Worm (Caenorhabditis elegans) whole organism, mixed stage, embryonic: Measurements from ENCODE around the gene glb-3.

ENCODE experiments used
- M03D4.4 ChIP-seq: sonication (generic microtip); optimal IDR thresholded peaks from 2 replicates; lab custom pipeline; 2017; ENCODE audit warnings: mild to moderate bottlenecking, missing genetic modification characterization, missing compliant biosample characterization
- blmp-1 ChIP-seq: fragments of 150-350 bp; optimal IDR thresholded peaks from 2 replicates; lab custom pipeline; 2014; ENCODE audit warnings: missing biosample characterization, missing genetic modification characterization
- ceh-43 ChIP-seq: fragments of 200-800 bp; sonication (Bioruptor generic); optimal IDR thresholded peaks from 2 replicates; lab custom pipeline; 2018; ENCODE audit warnings: mild to moderate bottlenecking, missing genetic modification characterization, moderate library complexity, missing compliant biosample characterization
- ceh-83 ChIP-seq: fragments of 200-800 bp; sonication (Bioruptor generic); optimal IDR thresholded peaks from 2 replicates; lab custom pipeline; 2018; ENCODE audit warnings: mild to moderate bottlenecking, missing genetic modification characterization, missing compliant biosample characterization
- ces-1 ChIP-seq: fragments of 150-350 bp; optimal IDR thresholded peaks from 2 replicates; lab custom pipeline; 2014; ENCODE audit warnings: missing biosample characterization, missing genetic modification reagents, missing genetic modification characterization
- cnd-1 ChIP-seq: fragments of 200-800 bp; sonication (Bioruptor generic); optimal IDR thresholded peaks from 2 replicates; lab custom pipeline; 2018; ENCODE audit warnings: mild to moderate bottlenecking, missing genetic modification characterization, missing compliant biosample characterization
- drap-1 ChIP-seq: fragments of 200-800 bp; sonication (Bioruptor generic); optimal IDR thresholded peaks from 3 replicates; lab custom pipeline; 2018; ENCODE audit warnings: mild to moderate bottlenecking, missing genetic modification characterization, missing compliant biosample characterization
- elt-1 ChIP-seq: sonication (generic microtip); optimal IDR thresholded peaks from 2 replicates; lab custom pipeline; 2017; ENCODE audit warnings: missing genetic modification characterization, mild to moderate bottlenecking, missing compliant biosample characterization, antibody characterized with exemption, moderate library complexity, borderline replicate concordance; ENCODE audit not compliant: insufficient read depth
- elt-3 ChIP-seq: fragments of 150-350 bp; optimal IDR thresholded peaks from 2 replicates; lab custom pipeline; 2014; ENCODE audit warnings: missing biosample characterization, missing genetic modification characterization
- flh-1 ChIP-seq: fragments of 200-800 bp; sonication (Bioruptor generic); optimal IDR thresholded peaks from 2 replicates; lab custom pipeline; 2018; ENCODE audit warnings: mild to moderate bottlenecking, missing genetic modification characterization, moderate library complexity, missing compliant biosample characterization
- ham-2 ChIP-seq: fragments of 200-800 bp; sonication (Bioruptor generic); optimal IDR thresholded peaks from 2 replicates; lab custom pipeline; 2018; ENCODE audit warnings: mild to moderate bottlenecking, missing genetic modification characterization, missing compliant biosample characterization
- hlh-1 ChIP-seq: fragments of 150-350 bp; optimal IDR thresholded peaks from 2 replicates; lab custom pipeline; 2014; ENCODE audit warnings: missing biosample characterization, missing genetic modification reagents, missing genetic modification characterization
- lin-13 ChIP-seq: fragments of 150-350 bp; optimal IDR thresholded peaks from 2 replicates; lab custom pipeline; 2014; ENCODE audit warnings: missing biosample characterization, missing genetic modification characterization
- lin-32 ChIP-seq: fragments of 200-800 bp; sonication (Bioruptor generic); optimal IDR thresholded peaks from 2 replicates; lab custom pipeline; 2018; ENCODE audit warnings: mild to moderate bottlenecking, missing genetic modification characterization, missing compliant biosample characterization
- lsy-2 ChIP-seq: fragments of 150-350 bp; optimal IDR thresholded peaks from 2 replicates; lab custom pipeline; 2014; ENCODE audit warnings: missing biosample characterization, missing genetic modification characterization
- mab-5 ChIP-seq: fragments of 150-350 bp; optimal IDR thresholded peaks from 2 replicates; lab custom pipeline; 2014; ENCODE audit warnings: missing biosample characterization, missing genetic modification characterization
- mep-1 ChIP-seq: fragments of 150-350 bp; optimal IDR thresholded peaks from 2 replicates; lab custom pipeline; 2017; ENCODE audit warnings: missing biosample characterization, missing genetic modification reagents, missing genetic modification characterization, inconsistent platforms
- mls-2 ChIP-seq: sonication (generic microtip); optimal IDR thresholded peaks from 2 replicates; lab custom pipeline; 2016; ENCODE audit warnings: mild to moderate bottlenecking, missing genetic modification characterization, moderate library complexity, missing compliant biosample characterization
- nhr-12 ChIP-seq: fragments of 150-350 bp; optimal IDR thresholded peaks from 2 replicates; lab custom pipeline; 2014; ENCODE audit warnings: missing biosample characterization, missing genetic modification characterization
- nhr-2 ChIP-seq: fragments of 150-350 bp; optimal IDR thresholded peaks from 2 replicates; lab custom pipeline; 2014; ENCODE audit warnings: missing biosample characterization, missing genetic modification characterization
- nhr-237 ChIP-seq: fragments of 150-350 bp; optimal IDR thresholded peaks from 2 replicates; lab custom pipeline; 2014; ENCODE audit warnings: missing biosample characterization, missing genetic modification characterization
- nhr-28 ChIP-seq: fragments of 150-350 bp; optimal IDR thresholded peaks from 2 replicates; lab custom pipeline; 2014; ENCODE audit warnings: missing biosample characterization, missing genetic modification characterization
- nhr-76 ChIP-seq: sonication (generic microtip); optimal IDR thresholded peaks from 2 replicates; lab custom pipeline; 2017; ENCODE audit warnings: missing biosample characterization, missing genetic modification characterization
- pha-4 ChIP-seq: fragments of 150-350 bp; optimal IDR thresholded peaks from 2 replicates; lab custom pipeline; 2018; ENCODE audit warnings: missing biosample characterization, missing genetic modification reagents, missing genetic modification characterization
- sem-2 ChIP-seq: fragments of 200-800 bp; sonication (Bioruptor generic); optimal IDR thresholded peaks from 2 replicates; lab custom pipeline; 2018; ENCODE audit warnings: mild to moderate bottlenecking, missing genetic modification characterization, missing compliant biosample characterization
- snpc-4 ChIP-seq: fragments of 150-350 bp; optimal IDR thresholded peaks from 2 replicates; lab custom pipeline; 2014; ENCODE audit warnings: missing biosample characterization, missing genetic modification characterization
- sptf-1 ChIP-seq: sonication (generic microtip); optimal IDR thresholded peaks from 2 replicates; lab custom pipeline; 2017; ENCODE audit warnings: mild to moderate bottlenecking, missing genetic modification characterization, moderate library complexity, missing compliant biosample characterization
- tbx-8 ChIP-seq: fragments of 200-800 bp; sonication (Bioruptor generic); optimal IDR thresholded peaks from 2 replicates; lab custom pipeline; 2018; ENCODE audit warnings: mild to moderate bottlenecking, missing genetic modification characterization, moderate library complexity, missing compliant biosample characterization
- unc-120 ChIP-seq: sonication (generic microtip); optimal IDR thresholded peaks from 2 replicates; lab custom pipeline; 2017; ENCODE audit warnings: missing genetic modification characterization, missing compliant biosample characterization; ENCODE audit not compliant: poor library complexity, severe bottlenecking
- unc-39 ChIP-seq: fragments of 150-350 bp; optimal IDR thresholded peaks from 2 replicates; lab custom pipeline; 2014; ENCODE audit warnings: missing biosample characterization, missing genetic modification characterization
- unc-62 ChIP-seq: fragments of 150-350 bp; optimal IDR thresholded peaks from 2 replicates; lab custom pipeline; 2014; ENCODE audit warnings: missing biosample characterization, missing genetic modification reagents, missing genetic modification characterization
- zip-8 ChIP-seq: fragments of 150-350 bp; optimal IDR thresholded peaks from 2 replicates; lab custom pipeline; 2014; ENCODE audit warnings: missing biosample characterization, missing genetic modification characterization
- ztf-11 ChIP-seq: fragments of 150-350 bp; optimal IDR thresholded peaks from 2 replicates; lab custom pipeline; 2014; ENCODE audit warnings: missing biosample characterization, missing genetic modification characterization

glb-3 gene

DNA sequence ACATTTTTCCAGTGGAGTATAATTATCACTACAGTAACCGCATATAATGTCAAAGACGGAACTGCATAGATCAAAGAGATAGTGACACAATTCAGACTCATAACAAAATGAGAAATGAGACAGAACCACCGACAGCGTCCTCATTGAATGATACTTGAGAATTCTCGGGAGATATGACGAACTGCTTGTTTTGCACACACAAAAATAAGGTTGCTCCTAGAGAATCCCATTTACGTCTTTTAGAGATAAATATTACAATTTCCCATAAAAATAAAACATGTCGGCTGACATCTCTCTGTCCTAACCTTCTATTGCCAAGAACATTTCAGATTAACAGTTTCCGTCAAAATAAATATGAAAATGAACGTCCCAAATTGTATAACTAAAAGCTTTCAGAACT lies 21.2 kb downstream of the glb-3 start, which contains the start of gene srg-38:
Gene srg-38, minus strand, starts transcription at position 101 of the 400 bp plus-strand sequence.
- TF ChIP-seq pha-4 (tag; lab: Kevin White, UChicago), result no peak
- no peak for TF ChIP-seq ham-2 (GFP tag; lab: Kevin White, UChicago)
- no peak for TF ChIP-seq lsy-2 (tag; lab: Kevin White, UChicago)
- no peak for TF ChIP-seq hlh-1 (tag; lab: Kevin White, UChicago)
- TF ChIP-seq elt-3 (tag; lab: Kevin White, UChicago), result no peak
- TF ChIP-seq snpc-4 (tag; lab: Kevin White, UChicago), result no peak
- TF ChIP-seq unc-120, result no peak
- no peak for TF ChIP-seq nhr-28 (tag; lab: Kevin White, UChicago)
- TF ChIP-seq lin-32, result no peak
- no peak for TF ChIP-seq elt-1 (tag; lab: Kevin White, UChicago)
- TF ChIP-seq tbx-8, result no peak
- no peak for TF ChIP-seq mls-2
- no peak for TF ChIP-seq mab-5 (tag; lab: Kevin White, UChicago)
- TF ChIP-seq sptf-1, result no peak
- TF ChIP-seq unc-62 (GFP tag; lab: Kevin White, UChicago), result no peak
- no peak for TF ChIP-seq nhr-237
- no peak for TF ChIP-seq nhr-2
- TF ChIP-seq ceh-43, result no peak
- TF ChIP-seq blmp-1 (tag; lab: Kevin White, UChicago), result no peak

DNA sequence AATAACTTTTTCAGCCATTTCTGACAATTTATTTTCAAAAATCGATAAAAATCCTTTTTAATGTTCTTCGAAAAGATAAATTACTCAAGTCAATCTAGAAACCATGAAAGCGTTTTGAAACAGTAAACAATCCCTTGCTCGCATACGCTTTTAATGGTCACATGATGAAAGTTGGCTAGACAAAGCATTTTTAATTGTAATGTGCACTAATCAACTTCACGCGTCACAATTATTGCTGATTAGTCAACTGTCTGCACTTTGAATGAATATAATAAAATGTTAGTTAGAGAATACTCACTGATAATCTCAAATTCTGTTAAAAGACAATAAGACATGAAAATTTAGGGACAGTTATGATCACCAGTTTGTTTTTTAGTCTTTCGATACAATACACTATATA lies 22.2 kb downstream of the glb-3 start:
- TF ChIP-seq ceh-43 (no peak), hlh-1 (tag; lab: Kevin White, UChicago) (no peak), mep-1 (no peak), drap-1 (GFP tag; lab: Kevin White, UChicago) (no peak), mls-2 (no peak), M03D4.4 (tag; lab: Kevin White, UChicago) (no peak), flh-1 (no peak), lin-32 (no peak), tbx-8 (no peak), lsy-2 (tag; lab: Kevin White, UChicago) (no peak), unc-39 (tag; lab: Kevin White, UChicago) (no peak), sptf-1 (no peak), mab-5 (tag; lab: Kevin White, UChicago) (no peak), nhr-237 (no peak), pha-4 (tag; lab: Kevin White, UChicago) (no peak)
- TF ChIP-seq, all 35 proteins: peak for 0

DNA sequence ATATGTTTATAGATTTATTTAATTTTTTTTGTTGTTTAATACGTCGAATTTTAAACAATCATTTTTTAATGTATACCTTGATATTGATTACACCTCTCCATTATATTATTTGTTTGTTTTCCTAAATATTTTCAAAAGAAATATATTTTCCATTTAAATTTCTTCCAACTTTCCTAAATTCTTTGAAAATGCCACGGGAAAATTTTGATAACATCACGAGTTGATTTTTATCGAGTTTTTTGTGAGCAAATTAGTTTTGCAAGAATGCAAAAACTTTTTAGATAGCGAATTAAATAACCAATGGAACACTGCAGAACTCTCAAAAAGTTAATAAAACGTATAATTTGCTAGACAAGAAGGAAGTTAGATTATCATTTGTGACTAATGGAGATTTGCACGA lies 23.6 kb downstream of the glb-3 start, which contains the start of gene srg-42:
Gene srg-42, minus strand, starts transcription at position 101 of the 400 bp plus-strand sequence.
- TF ChIP-seq unc-62 (GFP tag; lab: Kevin White, UChicago) (no peak), blmp-1 (tag; lab: Kevin White, UChicago) (no peak), mep-1 (no peak), drap-1 (GFP tag; lab: Kevin White, UChicago) (no peak), zip-8 (tag; lab: Kevin White, UChicago) (no peak), tbx-8 (no peak), nhr-28 (tag; lab: Kevin White, UChicago) (no peak), nhr-76 (tag; lab: Kevin White, UChicago) (no peak), hlh-1 (tag; lab: Kevin White, UChicago) (no peak), M03D4.4 (tag; lab: Kevin White, UChicago) (no peak), sem-2 (GFP tag; lab: Kevin White, UChicago) (no peak), ztf-11 (tag; lab: Kevin White, UChicago) (no peak)
- TF ChIP-seq, all 35 proteins: peak for 0

- TF ChIP-seq hlh-1 (tag; lab: Kevin White, UChicago), result no peak
- no peak for TF ChIP-seq blmp-1 (tag; lab: Kevin White, UChicago)
- no peak for TF ChIP-seq flh-1
- no peak for TF ChIP-seq lsy-2 (tag; lab: Kevin White, UChicago)
- no peak for TF ChIP-seq M03D4.4 (tag; lab: Kevin White, UChicago)
- no peak for TF ChIP-seq elt-1 (tag; lab: Kevin White, UChicago)
- TF ChIP-seq sptf-1, result no peak
- TF ChIP-seq ces-1 (GFP tag; lab: Kevin White, UChicago), result no peak
- TF ChIP-seq lin-13 (tag; lab: Kevin White, UChicago), result no peak
- TF ChIP-seq ham-2 (GFP tag; lab: Kevin White, UChicago), result no peak
- no peak for TF ChIP-seq nhr-12 (tag; lab: Kevin White, UChicago)
- no peak for TF ChIP-seq snpc-4 (tag; lab: Kevin White, UChicago)
- no peak for TF ChIP-seq unc-62 (GFP tag; lab: Kevin White, UChicago)
Measured at ce11 chrV:11161791-11162190, 27.4 kb downstream of the glb-3 start, which contains the start of gene srg-41. Gene srg-41 (minus strand): TSS chrV:11161891.

DNA sequence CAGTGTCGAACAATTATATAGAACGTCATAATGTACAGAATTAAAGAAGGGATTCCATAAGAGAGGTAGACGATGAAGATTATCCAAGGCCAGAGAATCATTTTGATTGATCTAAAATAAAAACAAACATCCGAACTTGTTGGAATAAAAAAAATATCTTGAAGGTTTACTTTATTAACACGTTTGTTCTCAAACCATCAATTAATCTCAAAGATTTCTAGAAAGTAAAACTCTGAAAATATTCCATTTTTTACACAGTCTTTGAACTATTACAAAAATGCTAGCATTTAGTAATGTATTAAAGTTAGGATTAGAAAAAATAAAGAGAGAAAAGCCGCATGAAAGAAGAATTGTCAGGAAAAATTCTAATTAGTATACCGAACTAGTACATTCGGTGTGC lies 30.1 kb downstream of the glb-3 start, which contains the start of gene srg-40:
Gene srg-40, minus strand, starts transcription at position 101 of the 400 bp plus-strand sequence.
- no peak for TF ChIP-seq snpc-4 (tag; lab: Kevin White, UChicago)
- TF ChIP-seq ztf-11 (tag; lab: Kevin White, UChicago), result no peak
- TF ChIP-seq ceh-43, result no peak
- TF ChIP-seq mep-1, result no peak
- TF ChIP-seq ceh-83 (GFP tag; lab: Kevin White, UChicago), result no peak
- no peak for TF ChIP-seq hlh-1 (tag; lab: Kevin White, UChicago)
- no peak for TF ChIP-seq mls-2
- TF ChIP-seq elt-1 (tag; lab: Kevin White, UChicago), result no peak
- TF ChIP-seq nhr-12 (tag; lab: Kevin White, UChicago), result no peak
- no peak for TF ChIP-seq lin-32
- TF ChIP-seq tbx-8, result no peak
- TF ChIP-seq zip-8 (tag; lab: Kevin White, UChicago), result no peak
- no peak for TF ChIP-seq cnd-1 (tag; lab: Kevin White, UChicago)
- no peak for TF ChIP-seq nhr-76 (tag; lab: Kevin White, UChicago)
- no peak for TF ChIP-seq nhr-28 (tag; lab: Kevin White, UChicago)
- no peak for TF ChIP-seq flh-1
- no peak for TF ChIP-seq nhr-2
